Fruit fly (Drosophila melanogaster): ENCODE data around the gene CG16812.

DNA sequence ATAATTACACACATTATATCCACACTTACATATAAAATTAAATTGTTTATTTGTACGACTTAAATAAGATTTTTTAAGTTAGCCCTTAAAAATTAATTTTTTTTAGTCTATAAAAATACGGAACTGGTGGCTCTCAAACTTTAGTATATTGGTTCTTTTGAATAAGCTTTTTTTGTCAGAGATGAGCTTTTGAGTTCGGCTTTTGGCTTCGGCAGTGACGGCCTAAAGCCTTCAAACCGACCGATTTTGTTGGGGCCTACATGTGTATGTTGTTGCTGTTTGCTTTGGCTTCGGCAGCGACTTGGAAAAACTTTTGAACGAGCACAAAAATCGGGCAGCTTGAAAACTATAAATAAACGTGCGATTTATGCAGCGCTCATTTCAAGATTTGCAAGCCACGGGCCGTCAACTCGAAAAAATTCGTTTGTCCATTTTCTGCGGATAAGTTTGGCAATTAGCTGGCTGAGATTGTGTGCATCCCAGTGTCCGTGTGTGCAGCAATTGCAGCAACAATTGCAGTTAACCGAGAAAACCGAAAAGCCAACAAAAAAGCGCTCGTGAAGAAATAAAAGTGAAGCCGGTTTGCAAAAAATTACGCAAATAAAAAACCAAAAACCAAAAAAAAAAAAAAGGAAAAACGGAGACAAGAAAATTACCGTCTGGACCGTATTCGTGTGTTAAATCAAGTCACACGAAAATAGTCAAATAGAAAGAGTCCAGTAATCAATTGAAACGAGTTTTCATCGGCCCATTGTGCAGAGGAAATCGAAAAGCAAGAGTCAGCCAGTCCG, 23.7 kb downstream of the CG16812 start, which contains the start of gene CG16820:
- TF ChIP-seq Sin3A (optimal IDR thresholded peaks at IDR 0.05), result no peak
- TF ChIP-seq h (optimal IDR thresholded peaks at IDR 0.05), result no peak

Measured in Kc167 (cell line).